Worm (Caenorhabditis elegans) whole organism, young adult: ENCODE measurements around the gene kbp-4.

Experiments used
- B0261.1 ChIP-seq: sonication (generic microtip); optimal IDR thresholded peaks from 2 replicates; lab custom pipeline; 2016; ENCODE audit warnings: mild to moderate bottlenecking, missing genetic modification characterization, moderate library complexity, missing compliant biosample characterization
- B0336.3 ChIP-seq: fragments of 200-800 bp; sonication (Bioruptor generic); IDR thresholded peaks from 2 replicates; pipeline ENCODE4 v1.3.6; 2022; ENCODE audit warnings: missing genetic modification characterization, missing compliant biosample characterization
- C06A6.2 ChIP-seq: fragments of 200-800 bp; sonication (Bioruptor generic); conservative IDR thresholded peaks from 2 replicates; pipeline ENCODE4 v1.3.6; 2022; ENCODE audit warnings: missing genetic modification characterization, missing compliant biosample characterization
- C17E4.6 ChIP-seq: fragments of 200-800 bp; sonication (Bioruptor generic); IDR thresholded peaks from 2 replicates; pipeline ENCODE4 v1.3.6; 2022; ENCODE audit warnings: missing genetic modification reagents, missing genetic modification characterization, missing compliant biosample characterization
- D2030.7 ChIP-seq: fragments of 200-800 bp; sonication (Bioruptor generic); IDR thresholded peaks from 2 replicates; pipeline ENCODE4 v1.3.6; 2022; ENCODE audit warnings: missing genetic modification reagents, missing genetic modification characterization, missing compliant biosample characterization
- F33H1.4 ChIP-seq: fragments of 200-800 bp; sonication (Bioruptor generic); IDR thresholded peaks from 2 replicates; pipeline ENCODE4 v1.3.6; 2022; ENCODE audit warnings: missing genetic modification reagents, missing genetic modification characterization, missing compliant biosample characterization
- F37B4.10 ChIP-seq: fragments of 200-800 bp; sonication (Bioruptor generic); IDR thresholded peaks from 2 replicates; pipeline ENCODE4 v1.3.6; 2022; ENCODE audit warnings: missing genetic modification characterization, missing compliant biosample characterization
- F55B11.4 ChIP-seq: sonication (generic microtip); optimal IDR thresholded peaks from 2 replicates; lab custom pipeline; 2016; ENCODE audit warnings: missing compliant biosample characterization, missing genetic modification characterization, borderline replicate concordance; ENCODE audit not compliant: insufficient read depth
- T07F8.4 ChIP-seq: sonication (generic microtip); optimal IDR thresholded peaks from 2 replicates; lab custom pipeline; 2016; ENCODE audit warnings: mild to moderate bottlenecking, missing genetic modification characterization, moderate library complexity, missing compliant biosample characterization
- Y53G8AR.9 ChIP-seq: fragments of 200-800 bp; sonication (Bioruptor generic); conservative IDR thresholded peaks from 2 replicates; pipeline ENCODE4 v1.3.6; 2022; ENCODE audit warnings: missing genetic modification reagents, missing genetic modification characterization, missing compliant biosample characterization
- Y67H2A.10 ChIP-seq: fragments of 200-800 bp; sonication (Bioruptor generic); conservative IDR thresholded peaks from 2 replicates; pipeline ENCODE4 v1.3.6; 2022; ENCODE audit warnings: missing genetic modification reagents, missing genetic modification characterization, missing compliant biosample characterization
- Y79H2A.3 ChIP-seq: fragments of 200-800 bp; sonication (Bioruptor generic); conservative IDR thresholded peaks from 2 replicates; pipeline ENCODE4 v1.3.6; 2022; ENCODE audit warnings: missing genetic modification reagents, missing genetic modification characterization, missing compliant biosample characterization
- aptf-3 ChIP-seq: fragments of 200-800 bp; sonication (Bioruptor generic); IDR thresholded peaks from 2 replicates; pipeline ENCODE4 v1.3.6; 2022; ENCODE audit warnings: missing genetic modification characterization, missing compliant biosample characterization
- atf-7 ChIP-seq: sonication (generic microtip); optimal IDR thresholded peaks from 2 replicates; lab custom pipeline; 2017; ENCODE audit warnings: mild to moderate bottlenecking, missing genetic modification characterization, missing compliant biosample characterization
- attf-5 ChIP-seq: fragments of 200-800 bp; sonication (Bioruptor generic); optimal IDR thresholded peaks from 2 replicates; lab custom pipeline; 2018; ENCODE audit warnings: mild to moderate bottlenecking, missing genetic modification characterization, missing compliant biosample characterization
- ccch-3 ChIP-seq: fragments of 200-800 bp; sonication (Bioruptor generic); optimal IDR thresholded peaks from 2 replicates; lab custom pipeline; 2018; ENCODE audit warnings: mild to moderate bottlenecking, missing genetic modification characterization, missing compliant biosample characterization
- cebp-1 ChIP-seq, 2 experiments: fragments of 200-800 bp in 1 of 2; sonication (Bioruptor generic) in 1 of 2; sonication (generic microtip) in 1 of 2; IDR thresholded peaks in 1 of 2; optimal IDR thresholded peaks in 1 of 2; 2 replicates each; pipeline versions ENCODE4 v1.3.6 to Lab custom; 2017 to 2022; ENCODE audit warnings: missing compliant biosample characterization in 2 of 2, missing genetic modification characterization in 2 of 2, mild to moderate bottlenecking in 1 of 2, missing genetic modification reagents in 1 of 2, moderate library complexity in 1 of 2
- ceh-27 ChIP-seq: fragments of 200-800 bp; sonication (Bioruptor generic); optimal IDR thresholded peaks from 2 replicates; lab custom pipeline; 2018; ENCODE audit warnings: mild to moderate bottlenecking, missing genetic modification characterization, moderate library complexity, missing compliant biosample characterization
- ceh-40 ChIP-seq: fragments of 200-800 bp; sonication (Bioruptor generic); IDR thresholded peaks from 2 replicates; pipeline ENCODE4 v1.3.6; 2022; ENCODE audit warnings: missing genetic modification characterization, missing compliant biosample characterization
- ceh-91 ChIP-seq: fragments of 200-800 bp; sonication (Bioruptor generic); IDR thresholded peaks from 2 replicates; pipeline ENCODE4 v1.3.6; 2022; ENCODE audit warnings: missing genetic modification reagents, missing genetic modification characterization, missing compliant biosample characterization
- die-1 ChIP-seq: sonication (generic microtip); optimal IDR thresholded peaks from 2 replicates; lab custom pipeline; 2016; ENCODE audit warnings: missing genotype, mild to moderate bottlenecking, missing genetic modification characterization, missing compliant biosample characterization
- dpff-1 ChIP-seq: sonication (generic microtip); optimal IDR thresholded peaks from 2 replicates; lab custom pipeline; 2017; ENCODE audit warnings: mild to moderate bottlenecking, missing genetic modification characterization, missing compliant biosample characterization
- efl-1 ChIP-seq: fragments of 150-350 bp; optimal IDR thresholded peaks from 2 replicates; lab custom pipeline; 2014; ENCODE audit warnings: missing biosample characterization, missing genetic modification reagents, missing genetic modification characterization
- egl-44 ChIP-seq: fragments of 200-800 bp; sonication (Bioruptor generic); IDR thresholded peaks from 2 replicates; pipeline ENCODE4 v1.3.6; 2022; ENCODE audit warnings: missing genetic modification reagents, missing genetic modification characterization, missing compliant biosample characterization
- ets-4 ChIP-seq: fragments of 200-800 bp; sonication (Bioruptor generic); optimal IDR thresholded peaks from 2 replicates; lab custom pipeline; 2018; ENCODE audit warnings: mild to moderate bottlenecking, missing genetic modification characterization, missing compliant biosample characterization
- gei-17 ChIP-seq: fragments of 200-800 bp; sonication (Bioruptor generic); optimal IDR thresholded peaks from 2 replicates; lab custom pipeline; 2018; ENCODE audit warnings: mild to moderate bottlenecking, missing genetic modification characterization, missing compliant biosample characterization
- hmg-20 ChIP-seq: fragments of 200-800 bp; sonication (Bioruptor generic); IDR thresholded peaks from 2 replicates; pipeline ENCODE4 v1.3.6; 2022; ENCODE audit warnings: missing genetic modification reagents, missing genetic modification characterization, missing compliant biosample characterization
- hsf-1 ChIP-seq: fragments of 200-800 bp; sonication (Bioruptor generic); IDR thresholded peaks from 2 replicates; pipeline ENCODE4 v1.3.6; 2022; ENCODE audit warnings: missing genetic modification reagents, missing genetic modification characterization, missing compliant biosample characterization
- let-526 ChIP-seq: fragments of 200-800 bp; sonication (Bioruptor generic); IDR thresholded peaks from 2 replicates; pipeline ENCODE4 v1.3.6; 2022; ENCODE audit warnings: missing genetic modification reagents, missing genetic modification characterization, missing compliant biosample characterization
- madf-3 ChIP-seq: fragments of 200-800 bp; sonication (Bioruptor generic); IDR thresholded peaks from 2 replicates; pipeline ENCODE4 v1.3.6; 2022; ENCODE audit warnings: missing genetic modification reagents, missing genetic modification characterization, missing compliant biosample characterization
- mel-28 ChIP-seq: sonication (generic microtip); optimal IDR thresholded peaks from 2 replicates; lab custom pipeline; 2016; ENCODE audit warnings: borderline replicate concordance, mild to moderate bottlenecking, missing genetic modification characterization, missing compliant biosample characterization
- nfyb-1 ChIP-seq: fragments of 200-800 bp; sonication (Bioruptor generic); IDR thresholded peaks from 2 replicates; pipeline ENCODE4 v1.3.6; 2022; ENCODE audit warnings: missing genetic modification reagents, missing genetic modification characterization, missing compliant biosample characterization
- nhr-120 ChIP-seq: fragments of 200-800 bp; sonication (Bioruptor generic); IDR thresholded peaks from 2 replicates; pipeline ENCODE4 v1.3.6; 2022; ENCODE audit warnings: missing genetic modification characterization, missing compliant biosample characterization
- rcor-1 ChIP-seq: fragments of 200-800 bp; sonication (Bioruptor generic); IDR thresholded peaks from 2 replicates; pipeline ENCODE4 v1.3.6; 2022; ENCODE audit warnings: missing genetic modification reagents, missing genetic modification characterization, missing compliant biosample characterization
- repo-1 ChIP-seq: sonication (generic microtip); optimal IDR thresholded peaks from 2 replicates; lab custom pipeline; 2017; ENCODE audit warnings: mild to moderate bottlenecking, missing genetic modification characterization, missing compliant biosample characterization
- rpc-1 ChIP-seq, 2 experiments: fragments of 150-350 bp in 1 of 2; sonication (generic microtip) in 1 of 2; optimal IDR thresholded peaks; 2 replicates each; lab custom pipeline; 2014 to 2018; ENCODE audit warnings: missing biosample characterization in 1 of 2, missing genetic modification characterization in 1 of 2, missing genetic modification reagents in 1 of 2, missing genotype in 1 of 2
- sea-2 ChIP-seq: fragments of 200-800 bp; sonication (Bioruptor generic); IDR thresholded peaks from 2 replicates; pipeline ENCODE4 v1.3.6; 2022; ENCODE audit warnings: missing genetic modification characterization, missing compliant biosample characterization
- snpc-3.4 ChIP-seq: sonication (generic microtip); optimal IDR thresholded peaks from 2 replicates; lab custom pipeline; 2017; ENCODE audit warnings: missing genetic modification characterization, mild to moderate bottlenecking, missing compliant biosample characterization, antibody characterized with exemption, moderate library complexity, missing genotype, missing genetic modification reagents
- somi-1 ChIP-seq: fragments of 200-800 bp; sonication (Bioruptor generic); optimal IDR thresholded peaks from 2 replicates; lab custom pipeline; 2018; ENCODE audit warnings: mild to moderate bottlenecking, missing genetic modification characterization, missing compliant biosample characterization
- tbx-9 ChIP-seq: sonication (generic microtip); optimal IDR thresholded peaks from 2 replicates; lab custom pipeline; 2016; ENCODE audit warnings: borderline replicate concordance, missing genetic modification characterization, inconsistent platforms, missing compliant biosample characterization
- xnd-1 ChIP-seq: sonication (generic microtip); optimal IDR thresholded peaks from 2 replicates; lab custom pipeline; 2016; ENCODE audit warnings: missing genotype, missing genetic modification reagents, missing genetic modification characterization, missing compliant biosample characterization
- ztf-22 ChIP-seq: fragments of 200-800 bp; sonication (Bioruptor generic); optimal IDR thresholded peaks from 2 replicates; lab custom pipeline; 2018; ENCODE audit warnings: mild to moderate bottlenecking, missing genetic modification characterization, moderate library complexity, missing compliant biosample characterization
- ztf-26 ChIP-seq: sonication (generic microtip); optimal IDR thresholded peaks from 2 replicates; lab custom pipeline; 2017; ENCODE audit warnings: missing genetic modification characterization, missing compliant biosample characterization
- ztf-28 ChIP-seq: fragments of 200-800 bp; sonication (Bioruptor generic); IDR thresholded peaks from 2 replicates; pipeline ENCODE4 v1.3.6; 2022; ENCODE audit warnings: missing genetic modification reagents, missing genetic modification characterization, missing compliant biosample characterization
- ztf-6 ChIP-seq: fragments of 200-800 bp; sonication (Bioruptor generic); IDR thresholded peaks from 2 replicates; pipeline ENCODE4 v1.3.6; 2022; ENCODE audit warnings: missing genetic modification reagents, missing genetic modification characterization, missing compliant biosample characterization

Gene kbp-4

DNA sequence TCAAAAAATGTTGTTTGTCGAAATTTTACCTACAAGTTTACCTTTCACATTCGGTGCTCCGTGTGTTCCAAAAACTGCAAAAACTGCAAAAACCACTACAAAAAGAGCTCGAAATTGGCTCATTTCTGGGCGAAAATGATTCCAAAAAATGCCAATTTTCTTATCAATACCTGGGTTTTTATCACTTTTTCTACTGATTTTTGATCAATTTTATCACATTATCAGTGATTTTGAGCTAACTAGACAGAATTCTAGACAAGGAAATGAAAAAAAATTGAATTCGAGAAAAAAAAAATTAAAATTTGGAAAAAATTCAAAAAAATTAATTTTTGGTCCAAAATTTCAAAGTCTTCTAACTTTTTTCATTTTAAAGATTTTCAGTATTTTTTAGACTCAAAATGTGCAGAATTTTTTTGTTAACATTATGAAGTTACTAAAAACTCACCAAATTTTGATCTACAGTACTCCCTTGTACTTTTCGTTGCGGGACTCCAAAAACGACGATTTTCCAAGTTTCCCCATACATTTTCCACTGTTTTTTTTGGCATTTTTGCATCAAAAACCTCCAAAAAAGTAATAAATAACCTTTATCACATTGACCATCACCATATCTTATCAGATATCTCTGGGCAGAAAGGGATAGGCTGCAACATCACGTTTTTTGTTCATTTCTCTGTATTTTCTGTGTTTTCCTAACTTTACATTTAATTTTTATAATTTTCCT is 35.3 kb downstream of the kbp-4 start, which contains the start of the genes F58B6.1 and acsd-1:
TSS of gene F58B6.1 (minus strand) at position 133 of the 724 bp plus-strand sequence.
TSS of gene acsd-1 (plus strand) at position 674 of the 724 bp plus-strand sequence.
- TF ChIP-seq F33H1.4 (GFP tag; lab: Robert Waterston, UW) (no peak), Y67H2A.10 (GFP tag; lab: Robert Waterston, UW) (no peak), snpc-3.4 (tag; lab: Kevin White, UChicago) (no peak), T07F8.4 (tag; lab: Kevin White, UChicago) (no peak), Y79H2A.3 (GFP tag; lab: Robert Waterston, UW) (no peak), madf-3 (GFP tag; lab: Robert Waterston, UW) (no peak), ceh-40 (GFP tag; lab: Robert Waterston, UW) (no peak), ztf-28 (GFP tag; lab: Robert Waterston, UW) (no peak), nfyb-1 (GFP tag; lab: Robert Waterston, UW) (no peak), D2030.7 (GFP tag; lab: Robert Waterston, UW) (no peak), ztf-22 (GFP tag; lab: Kevin White, UChicago) (no peak), hmg-20 (GFP tag; lab: Robert Waterston, UW) (no peak)

DNA sequence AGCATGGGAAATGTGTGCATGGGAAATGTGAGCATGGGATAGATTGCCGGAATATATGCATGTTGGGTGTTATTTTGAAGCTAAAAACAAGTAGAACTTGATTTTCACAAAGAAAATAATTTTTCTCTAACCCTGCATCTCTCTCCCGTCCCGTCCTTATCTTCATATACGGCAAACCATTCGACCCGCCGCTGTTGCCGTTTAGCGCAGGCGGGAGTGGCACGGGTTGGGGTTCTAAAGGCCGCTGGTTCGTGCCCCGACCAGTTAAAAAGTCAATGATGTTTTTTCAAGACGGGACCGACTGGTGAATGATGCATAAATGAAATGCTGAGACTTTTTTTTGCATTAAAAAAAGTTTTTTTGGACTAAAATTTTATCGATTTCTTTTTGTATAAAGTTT is 41.5 kb downstream of the kbp-4 start:
- 0 out of 2 replicates have a peak, but pooled peaks have one; percentile 10 for TF ChIP-seq cebp-1 (GFP tag; IDR thresholded peaks at IDR 0.05; lab: Robert Waterston, UW)
- TF ChIP-seq cebp-1 (tag; optimal IDR thresholded peaks at IDR 0.05; lab: Kevin White, UChicago), result peak; percentile 56
- no peak for TF ChIP-seq Y79H2A.3 (GFP tag; lab: Robert Waterston, UW)
- TF ChIP-seq F37B4.10 (GFP tag; lab: Robert Waterston, UW), result no peak
- TF ChIP-seq ceh-40 (GFP tag; lab: Robert Waterston, UW), result no peak
- TF ChIP-seq dpff-1 (tag; lab: Kevin White, UChicago), result no peak
- TF ChIP-seq ztf-26, result peak; percentile 64
- peak; percentile 77 for TF ChIP-seq B0261.1 (tag; lab: Kevin White, UChicago)
- TF ChIP-seq C06A6.2, result no peak
- no peak for TF ChIP-seq ceh-91 (GFP tag; lab: Robert Waterston, UW)
- no peak for TF ChIP-seq ccch-3 (GFP tag; lab: Kevin White, UChicago)
- 0 out of 2 replicates have a peak, but pooled peaks have one; percentile 48 for TF ChIP-seq aptf-3 (GFP tag; lab: Robert Waterston, UW)
- TF ChIP-seq attf-5, result peak; percentile 45
- TF ChIP-seq rcor-1 (GFP tag; lab: Robert Waterston, UW), result 0 out of 2 replicates have a peak, but pooled peaks have one; percentile 24
- no peak for TF ChIP-seq gei-17
- no peak for TF ChIP-seq nhr-120 (GFP tag; lab: Robert Waterston, UW)
- TF ChIP-seq C17E4.6 (GFP tag; lab: Robert Waterston, UW), result no peak
- peak; percentile 72 for TF ChIP-seq rpc-1 (optimal IDR thresholded peaks at IDR 0.05; lab: Kevin White, UChicago)
- peak; percentile 81 for TF ChIP-seq rpc-1 (tag; optimal IDR thresholded peaks at IDR 0.05; lab: Kevin White, UChicago)
- TF ChIP-seq mel-28 (tag; lab: Kevin White, UChicago), result no peak
- no peak for TF ChIP-seq sea-2 (GFP tag; lab: Robert Waterston, UW)
- TF ChIP-seq let-526, result no peak
- no peak for TF ChIP-seq ztf-22 (GFP tag; lab: Kevin White, UChicago)
- TF ChIP-seq atf-7 (tag; lab: Kevin White, UChicago), result peak; percentile 20
- TF ChIP-seq B0336.3 (GFP tag; lab: Robert Waterston, UW), result no peak
- TF ChIP-seq hsf-1, result no peak
- peak; percentile 69; the same call in 1 of the 2 replicates for TF ChIP-seq ztf-6 (GFP tag; lab: Robert Waterston, UW)
- no peak for TF ChIP-seq xnd-1
- no peak for TF ChIP-seq tbx-9 (tag; lab: Kevin White, UChicago)
- TF ChIP-seq egl-44 (GFP tag; lab: Robert Waterston, UW), result no peak
- no peak for TF ChIP-seq somi-1 (GFP tag; lab: Kevin White, UChicago)
- TF ChIP-seq repo-1 (tag; lab: Kevin White, UChicago), result no peak
- TF ChIP-seq ets-4, result no peak
- peak; percentile 58 for TF ChIP-seq ceh-27
- TF ChIP-seq F55B11.4 (tag; lab: Kevin White, UChicago), result no peak
- no peak for TF ChIP-seq efl-1 (GFP tag; lab: Kevin White, UChicago)
- peak; percentile 53 for TF ChIP-seq die-1 (tag; lab: Kevin White, UChicago)
- TF ChIP-seq Y53G8AR.9 (GFP tag; lab: Robert Waterston, UW), result no peak
